Fruit fly (Drosophila melanogaster) whole organism, embryonic: ENCODE results near the gene Jhbp14.

Source experiments
- Atf-2 ChIP-seq: fragments of 200-800 bp; sonication (Bioruptor generic); optimal IDR thresholded peaks from 2 replicates; lab custom pipeline; 2016; ENCODE audit warnings: missing biosample characterization, missing genetic modification characterization
- B-H1 ChIP-seq: fragments of 200-800 bp; sonication (Bioruptor generic); IDR thresholded peaks from 3 replicates; pipeline ENCODE4 v1.3.6; 2022; ENCODE audit warnings: missing biosample characterization, missing genetic modification characterization
- CG11093 ChIP-seq: fragments of 200-800 bp; sonication (Bioruptor generic); IDR thresholded peaks from 3 replicates; pipeline ENCODE4 v1.3.6; 2022; ENCODE audit warnings: missing biosample characterization, missing genetic modification characterization
- CG14441 ChIP-seq: fragments of 200-800 bp; sonication (Bioruptor generic); IDR thresholded peaks from 2 replicates; pipeline ENCODE4 v1.3.6; 2022; ENCODE audit warnings: missing biosample characterization, missing genetic modification characterization
- CG1529 ChIP-seq: fragments of 200-800 bp; sonication (Bioruptor generic); optimal IDR thresholded peaks from 3 replicates; lab custom pipeline; 2018; ENCODE audit warnings: missing biosample characterization, missing genetic modification characterization
- CG1602 ChIP-seq: fragments of 200-800 bp; sonication (Bioruptor generic); optimal IDR thresholded peaks from 3 replicates; lab custom pipeline; 2016; ENCODE audit warnings: missing biosample characterization, missing genetic modification characterization
- CG16813 ChIP-seq: fragments of 200-800 bp; sonication (Bioruptor generic); IDR thresholded peaks from 3 replicates; pipeline ENCODE4 v1.3.6; 2022; ENCODE audit warnings: missing biosample characterization, missing genetic modification characterization; ENCODE audit not compliant: partially characterized antibody
- CG32532 ChIP-seq: fragments of 200-800 bp; sonication (Bioruptor generic); IDR thresholded peaks from 2 replicates; pipeline ENCODE4 v1.3.6; 2022; ENCODE audit warnings: missing biosample characterization, missing genetic modification characterization
- CG34224 ChIP-seq: fragments of 200-800 bp; sonication (Bioruptor generic); IDR thresholded peaks from 3 replicates; pipeline ENCODE4 v1.3.6; 2022; ENCODE audit warnings: missing biosample characterization, missing genetic modification characterization; ENCODE audit not compliant: partially characterized antibody
- CG4360 ChIP-seq: fragments of 200-800 bp; sonication (Bioruptor generic); IDR thresholded peaks from 2 replicates; pipeline ENCODE4 v1.3.6; 2022; ENCODE audit warnings: missing biosample characterization, missing genetic modification characterization
- CG4424 ChIP-seq: fragments of 200-800 bp; sonication (Bioruptor generic); optimal IDR thresholded peaks from 3 replicates; lab custom pipeline; 2016; ENCODE audit warnings: missing biosample characterization, missing genetic modification characterization
- CG4854 ChIP-seq: fragments of 200-800 bp; sonication (Bioruptor generic); optimal IDR thresholded peaks from 2 replicates; lab custom pipeline; 2016; ENCODE audit warnings: missing biosample characterization, missing genetic modification characterization, inconsistent platforms
- CG5245 ChIP-seq: fragments of 200-800 bp; sonication (Bioruptor generic); optimal IDR thresholded peaks from 3 replicates; lab custom pipeline; 2016; ENCODE audit warnings: missing biosample characterization, missing genetic modification characterization
- CG6689 ChIP-seq: fragments of 200-800 bp; sonication (Bioruptor generic); IDR thresholded peaks from 2 replicates; pipeline ENCODE4 v1.3.6; 2022; ENCODE audit warnings: missing biosample characterization, missing genetic modification characterization
- CG6854 ChIP-seq: fragments of 200-800 bp; sonication (Bioruptor generic); optimal IDR thresholded peaks from 3 replicates; lab custom pipeline; 2017; ENCODE audit warnings: missing biosample characterization, mild to moderate bottlenecking, missing genetic modification characterization
- CG9817 ChIP-seq: fragments of 200-800 bp; sonication (Bioruptor generic); optimal IDR thresholded peaks from 2 replicates; lab custom pipeline; 2018; ENCODE audit warnings: missing biosample characterization, mild to moderate bottlenecking, missing genetic modification characterization, moderate library complexity
- CHES-1-like ChIP-seq: fragments of 200-800 bp; sonication (Bioruptor generic); optimal IDR thresholded peaks from 2 replicates; lab custom pipeline; 2016; ENCODE audit warnings: missing biosample characterization, missing genetic modification characterization
- Dip3 ChIP-seq: fragments of 200-800 bp; sonication (Bioruptor generic); optimal IDR thresholded peaks from 3 replicates; lab custom pipeline; 2016; ENCODE audit warnings: missing biosample characterization, missing genetic modification characterization
- Drgx ChIP-seq: fragments of 200-800 bp; sonication (Bioruptor generic); IDR thresholded peaks from 2 replicates; pipeline ENCODE4 v1.3.6; 2022; ENCODE audit warnings: missing biosample characterization, missing genetic modification characterization
- Elba2 ChIP-seq: fragments of 200-800 bp; sonication (Bioruptor generic); optimal IDR thresholded peaks from 3 replicates; lab custom pipeline; 2016; ENCODE audit warnings: missing biosample characterization, missing genetic modification characterization
- HHEX ChIP-seq: fragments of 200-800 bp; sonication (Bioruptor generic); optimal IDR thresholded peaks from 3 replicates; lab custom pipeline; 2017; ENCODE audit warnings: missing biosample characterization, mild to moderate bottlenecking, missing genetic modification characterization, missing genetic modification reagents
- Kr ChIP-seq: fragments of 200-800 bp; sonication (Bioruptor generic); optimal IDR thresholded peaks from 2 replicates; lab custom pipeline; 2017; ENCODE audit warnings: missing biosample characterization, mild to moderate bottlenecking, missing genetic modification characterization
- NK7.1 ChIP-seq: fragments of 200-800 bp; sonication (Bioruptor generic); optimal IDR thresholded peaks from 3 replicates; lab custom pipeline; 2016; ENCODE audit warnings: missing biosample characterization, missing genetic modification characterization
- Rx ChIP-seq: fragments of 200-800 bp; sonication (Bioruptor generic); IDR thresholded peaks from 2 replicates; pipeline ENCODE4 v1.3.6; 2022; ENCODE audit warnings: missing biosample characterization, missing genetic modification characterization
- Scr ChIP-seq: fragments of 200-800 bp; sonication (Bioruptor generic); IDR thresholded peaks from 2 replicates; pipeline ENCODE4 v1.3.6; 2022; ENCODE audit warnings: missing biosample characterization, missing genetic modification characterization; ENCODE audit not compliant: partially characterized antibody
- Spps ChIP-seq: fragments of 200-800 bp; sonication (Bioruptor generic); optimal IDR thresholded peaks from 2 replicates; lab custom pipeline; 2018; ENCODE audit warnings: missing biosample characterization, mild to moderate bottlenecking, missing genetic modification characterization
- Trl ChIP-seq, 3 experiments: fragments of >200 bp in 2 of 3; fragments of 200-800 bp in 1 of 3; sonication (Bioruptor generic) in 1 of 3; optimal IDR thresholded peaks; 2 replicates in 1 of 3; 3 replicates in 2 of 3; lab custom pipeline; 2016 to 2017; ENCODE audit warnings: missing biosample characterization in 1 of 3, missing genetic modification characterization in 1 of 3
- abd-A ChIP-seq: fragments of 200-800 bp; sonication (Bioruptor generic); optimal IDR thresholded peaks from 3 replicates; lab custom pipeline; 2019; ENCODE audit warnings: missing biosample characterization, mild to moderate bottlenecking, missing genetic modification characterization, moderate library complexity
- bowl ChIP-seq: fragments of 200-800 bp; sonication (Bioruptor generic); IDR thresholded peaks from 2 replicates; pipeline ENCODE4 v1.3.6; 2022; ENCODE audit warnings: missing biosample characterization, missing genetic modification characterization
- btn ChIP-seq: fragments of 200-800 bp; sonication (Bioruptor generic); optimal IDR thresholded peaks from 2 replicates; lab custom pipeline; 2016; ENCODE audit warnings: missing biosample characterization, missing genetic modification characterization
- chif ChIP-seq, 2 experiments: fragments of 200-800 bp; sonication (Bioruptor generic); optimal IDR thresholded peaks; 3 replicates each; lab custom pipeline; 2016; ENCODE audit warnings: missing biosample characterization in 2 of 2, missing genetic modification characterization in 2 of 2
- chn ChIP-seq: fragments of 200-800 bp; sonication (Bioruptor generic); optimal IDR thresholded peaks from 2 replicates; lab custom pipeline; 2016; ENCODE audit warnings: missing biosample characterization, missing genetic modification characterization
- croc ChIP-seq: fragments of 200-800 bp; sonication (Bioruptor generic); conservative IDR thresholded peaks from 3 replicates; pipeline ENCODE4 v1.3.6; 2022; ENCODE audit warnings: missing biosample characterization, missing genetic modification characterization
- dan ChIP-seq: fragments of 200-800 bp; sonication (Bioruptor generic); IDR thresholded peaks from 2 replicates; pipeline ENCODE4 v1.3.6; 2022; ENCODE audit warnings: missing biosample characterization, missing genetic modification characterization
- dmrt11E ChIP-seq: fragments of 200-800 bp; sonication (Bioruptor generic); optimal IDR thresholded peaks from 3 replicates; lab custom pipeline; 2018; ENCODE audit warnings: missing biosample characterization, mild to moderate bottlenecking, missing genetic modification characterization, moderate library complexity
- ems ChIP-seq: fragments of 200-800 bp; sonication (Bioruptor generic); optimal IDR thresholded peaks from 3 replicates; lab custom pipeline; 2016; ENCODE audit warnings: missing biosample characterization, missing genetic modification characterization
- eyg ChIP-seq: fragments of 200-800 bp; sonication (Bioruptor generic); optimal IDR thresholded peaks from 3 replicates; lab custom pipeline; 2016; ENCODE audit warnings: missing biosample characterization, missing genetic modification characterization
- jigr1 ChIP-seq: fragments of 200-800 bp; sonication (Bioruptor generic); IDR thresholded peaks from 3 replicates; pipeline ENCODE4 v1.3.6; 2022; ENCODE audit warnings: missing biosample characterization, missing genetic modification characterization
- lbe ChIP-seq: fragments of 200-800 bp; sonication (Bioruptor generic); optimal IDR thresholded peaks from 2 replicates; lab custom pipeline; 2016; ENCODE audit warnings: missing biosample characterization, mild to moderate bottlenecking, missing genetic modification characterization
- nerfin-1 ChIP-seq: fragments of 200-800 bp; sonication (Bioruptor generic); optimal IDR thresholded peaks from 3 replicates; lab custom pipeline; 2019; ENCODE audit warnings: missing biosample characterization, mild to moderate bottlenecking, missing genetic modification characterization, moderate library complexity
- scrt ChIP-seq: fragments of 200-800 bp; sonication (Bioruptor generic); optimal IDR thresholded peaks from 2 replicates; lab custom pipeline; 2018; ENCODE audit warnings: missing biosample characterization, mild to moderate bottlenecking, missing genetic modification characterization, moderate library complexity
- sisA ChIP-seq: fragments of 200-800 bp; sonication (Bioruptor generic); IDR thresholded peaks from 2 replicates; pipeline ENCODE4 v1.3.6; 2022; ENCODE audit warnings: missing biosample characterization, missing genetic modification characterization
- slbo ChIP-seq: fragments of 200-800 bp; sonication (Bioruptor generic); IDR thresholded peaks from 2 replicates; pipeline ENCODE4 v1.3.6; 2022; ENCODE audit warnings: missing biosample characterization, missing genetic modification characterization
- sna ChIP-seq: fragments of 200-800 bp; sonication (Bioruptor generic); IDR thresholded peaks from 2 replicates; pipeline ENCODE4 v1.3.6; 2022; ENCODE audit warnings: missing biosample characterization, missing genetic modification characterization; ENCODE audit not compliant: partially characterized antibody
- tna ChIP-seq: fragments of 200-800 bp; sonication (Bioruptor generic); IDR thresholded peaks from 2 replicates; pipeline ENCODE4 v1.3.6; 2022; ENCODE audit warnings: missing biosample characterization, missing genetic modification characterization; ENCODE audit not compliant: partially characterized antibody
- twi ChIP-seq: fragments of 200-800 bp; optimal IDR thresholded peaks from 2 replicates; lab custom pipeline; 2019; ENCODE audit warnings: missing biosample characterization, mild to moderate bottlenecking, missing genetic modification characterization, moderate library complexity
- vfl ChIP-seq: fragments of 200-800 bp; sonication (Bioruptor generic); optimal IDR thresholded peaks from 2 replicates; lab custom pipeline; 2016; ENCODE audit warnings: missing biosample characterization, missing genetic modification characterization
- wdn ChIP-seq: fragments of 200-800 bp; sonication (Bioruptor generic); IDR thresholded peaks from 2 replicates; pipeline ENCODE4 v1.3.6; 2022; ENCODE audit warnings: missing biosample characterization, missing genetic modification characterization

The Jhbp14 gene

DNA sequence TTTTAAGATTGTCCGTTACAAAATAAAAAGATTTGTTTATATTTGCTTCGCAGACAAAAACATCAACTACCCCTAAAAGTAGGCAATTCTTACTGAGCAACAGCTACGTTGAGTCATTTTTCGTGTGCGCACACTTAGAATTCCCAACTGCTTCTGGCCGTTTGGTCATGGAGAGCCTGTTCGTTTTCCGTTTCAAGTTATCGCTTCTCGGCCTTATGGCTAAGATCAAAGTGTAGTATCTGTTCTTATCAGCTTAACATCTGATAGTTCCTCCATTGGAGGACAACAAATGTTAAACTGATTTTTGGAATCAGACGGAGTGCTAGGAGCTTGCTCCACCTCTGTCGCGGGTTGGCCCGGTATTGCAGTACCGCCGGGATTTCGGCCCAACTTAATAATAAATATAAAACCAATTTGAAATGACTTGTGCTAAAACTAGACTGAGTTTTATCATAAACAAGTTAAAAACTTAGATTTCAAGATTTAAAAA, 20.6 kb upstream of the Jhbp14 start (continued):
- TF ChIP-seq vfl (peak; percentile 21), ems (GFP tag; lab: Kevin White, UChicago) (peak; percentile 62), chif (GFP tag; optimal IDR thresholded peaks at IDR 0.05; lab: Kevin White, UChicago) (peak in 1 of 2 experiments; percentile 52), CG6689 (peak; percentile 26; the same call in 1 of the 2 replicates), CHES-1-like (peak; percentile 24), CG9817 (tag; lab: Kevin White, UChicago) (peak; percentile 26), btn (GFP tag; lab: Kevin White, UChicago) (peak; percentile 52), Dip3 (peak; percentile 28), Atf-2 (GFP tag; lab: Kevin White, UChicago) (peak; percentile 9), dmrt11E (tag; lab: Kevin White, UChicago) (peak; percentile 27), chn (peak; percentile 27), eyg (GFP tag; lab: Kevin White, UChicago) (peak; percentile 55), nerfin-1 (tag; lab: Kevin White, UChicago) (peak; percentile 28), NK7.1 (GFP tag; lab: Kevin White, UChicago) (peak; percentile 3), tna (GFP tag; lab: Robert Waterston, UW) (peak; percentile 55), scrt (peak; percentile 39), CG32532 (GFP tag; lab: Robert Waterston, UW) (peak; percentile 72), Scr (peak; percentile 47), CG16813 (GFP tag; lab: Robert Waterston, UW) (peak; percentile 54; the same call in 2 of the 3 replicates), slbo (GFP tag; lab: Robert Waterston, UW) (peak; percentile 80), CG4360 (peak; percentile 49), sisA (GFP tag; lab: Robert Waterston, UW) (peak; percentile 49; the same call in 1 of the 2 replicates), Rx (GFP tag; lab: Robert Waterston, UW) (0 out of 2 replicates have a peak, but pooled peaks have one; percentile 14), CG6854 (GFP tag; lab: Kevin White, UChicago) (peak; percentile 31), CG14441 (GFP tag; lab: Robert Waterston, UW) (peak; percentile 43; the same call in 1 of the 2 replicates), HHEX (GFP tag; lab: Kevin White, UChicago) (peak; percentile 69)

DNA sequence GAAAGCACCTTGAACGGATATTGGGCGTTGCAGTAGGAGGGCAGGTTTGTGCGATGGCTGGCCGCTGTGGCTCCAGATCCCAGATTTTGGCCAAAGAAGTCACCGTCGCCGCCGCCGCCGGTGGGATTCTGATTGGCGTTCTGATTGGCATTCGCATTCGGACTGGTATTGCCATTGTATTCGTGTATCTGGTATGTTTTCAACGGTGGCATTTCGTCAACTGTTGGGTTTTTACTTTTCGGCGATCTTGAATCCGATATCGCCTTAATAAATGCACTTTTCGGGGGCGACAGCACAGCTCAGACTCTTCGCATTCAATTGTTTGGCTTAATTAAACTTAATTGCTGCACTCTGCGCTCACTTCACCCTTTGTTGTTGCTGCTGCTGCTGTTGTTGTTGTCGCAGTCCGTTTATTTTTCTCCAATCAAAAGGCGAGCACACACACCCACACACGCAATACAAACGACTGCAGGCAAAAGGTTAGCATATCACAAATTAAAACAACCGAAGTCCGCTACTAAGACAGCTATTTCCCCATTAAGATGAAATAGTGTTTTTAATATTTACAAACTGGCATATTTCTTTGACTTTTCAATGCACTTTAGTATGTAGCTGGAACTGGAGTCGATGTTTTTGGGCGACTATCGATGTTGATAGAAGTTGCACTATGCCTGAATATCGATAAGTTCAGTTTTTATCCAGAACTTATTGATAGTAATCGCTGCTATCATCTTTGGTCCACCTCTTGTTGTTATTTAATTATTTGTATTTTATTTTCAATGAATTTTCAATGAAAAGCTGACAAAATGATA, 16.8 kb upstream of the Jhbp14 start, which contains the start of the genes CG9426 and mRF1:
Gene CG9426, minus strand, starts transcription at position 643 of the 812 bp plus-strand sequence.
Gene mRF1, plus strand, starts transcription at position 699 of the 812 bp plus-strand sequence.
- TF ChIP-seq CG5245 (GFP tag; lab: Kevin White, UChicago): no peak
- TF ChIP-seq sna (GFP tag; lab: Robert Waterston, UW): peak; percentile 95
- TF ChIP-seq Spps: no peak
- no peak for TF ChIP-seq NK7.1 (GFP tag; lab: Kevin White, UChicago)
- TF ChIP-seq croc: no peak
- no peak for TF ChIP-seq abd-A
- TF ChIP-seq CG1602 (GFP tag; lab: Kevin White, UChicago): no peak
- TF ChIP-seq chn: no peak
- peak; percentile 34 for TF ChIP-seq lbe (GFP tag; lab: Kevin White, UChicago)
- no peak for TF ChIP-seq Drgx
- TF ChIP-seq twi (tag; lab: Kevin White, UChicago): no peak
- no peak for TF ChIP-seq CG4424 (GFP tag; lab: Kevin White, UChicago)
- TF ChIP-seq CG34224: peak; percentile 98
- TF ChIP-seq CG4854 (GFP tag; lab: Kevin White, UChicago): peak; percentile 22
- no peak for TF ChIP-seq Kr
- TF ChIP-seq CG1529 (GFP tag; lab: Kevin White, UChicago): no peak
- no peak for TF ChIP-seq bowl
- TF ChIP-seq Elba2 (GFP tag; lab: Kevin White, UChicago): peak; percentile 86
- TF ChIP-seq CG11093 (GFP tag; lab: Robert Waterston, UW): no peak
- TF ChIP-seq B-H1: no peak
- no peak for TF ChIP-seq Trl (optimal IDR thresholded peaks at IDR 0.05; lab: Kevin White, UChicago)
- TF ChIP-seq Trl (GFP tag; optimal IDR thresholded peaks at IDR 0.05; lab: Kevin White, UChicago): peak; percentile 10
- TF ChIP-seq jigr1 (GFP tag; lab: Robert Waterston, UW): no peak
- TF ChIP-seq Dip3: no peak
- TF ChIP-seq wdn (GFP tag; lab: Robert Waterston, UW): no peak
- no peak for TF ChIP-seq dan (GFP tag; lab: Robert Waterston, UW)
